Fruit fly (Drosophila melanogaster) whole organism, embryonic: ENCODE measurements around the gene CG16953.

ENCODE experiments used
- Awh ChIP-seq: fragments of 200-800 bp; sonication (Bioruptor generic); IDR thresholded peaks from 2 replicates; pipeline ENCODE4, ENCODE4 v1.3.6; 2022; ENCODE audit warnings: missing biosample characterization, missing genetic modification characterization
- Bteb2 ChIP-seq: fragments of 200-800 bp; sonication (Bioruptor generic); optimal IDR thresholded peaks from 2 replicates; lab custom pipeline; 2016; ENCODE audit warnings: missing biosample characterization, missing genetic modification characterization
- CG10431 ChIP-seq: fragments of 200-800 bp; sonication (Bioruptor generic); optimal IDR thresholded peaks from 3 replicates; lab custom pipeline; 2018; ENCODE audit warnings: missing biosample characterization, mild to moderate bottlenecking, missing genetic modification characterization
- CG10462 ChIP-seq: fragments of 200-800 bp; sonication (Bioruptor generic); optimal IDR thresholded peaks from 2 replicates; lab custom pipeline; 2016; ENCODE audit warnings: missing biosample characterization, missing genetic modification characterization
- CG12659 ChIP-seq: fragments of 200-800 bp; sonication (Bioruptor generic); optimal IDR thresholded peaks from 3 replicates; lab custom pipeline; 2017; ENCODE audit warnings: mild to moderate bottlenecking, missing biosample characterization, missing genetic modification reagents, missing genetic modification characterization
- CG12942 ChIP-seq: fragments of 200-800 bp; sonication (Bioruptor generic); optimal IDR thresholded peaks from 3 replicates; lab custom pipeline; 2016; ENCODE audit warnings: missing biosample characterization, missing genetic modification characterization
- CG15011 ChIP-seq: fragments of 200-800 bp; sonication (Bioruptor generic); optimal IDR thresholded peaks from 3 replicates; lab custom pipeline; 2018; ENCODE audit warnings: missing biosample characterization, mild to moderate bottlenecking, missing genetic modification characterization
- CG15696 ChIP-seq: fragments of 200-800 bp; sonication (Bioruptor generic); optimal IDR thresholded peaks from 2 replicates; lab custom pipeline; 2019; ENCODE audit warnings: missing biosample characterization, mild to moderate bottlenecking, missing genetic modification characterization, moderate library complexity
- CG16779 ChIP-seq: fragments of 200-800 bp; sonication (Bioruptor generic); IDR thresholded peaks from 2 replicates; pipeline ENCODE4 v1.3.6; 2022; ENCODE audit warnings: missing biosample characterization, missing genetic modification characterization
- CG18476 ChIP-seq: fragments of 200-800 bp; sonication (Bioruptor generic); optimal IDR thresholded peaks from 2 replicates; lab custom pipeline; 2016; ENCODE audit warnings: missing biosample characterization, mild to moderate bottlenecking, missing genetic modification characterization
- CG32532 ChIP-seq: fragments of 200-800 bp; sonication (Bioruptor generic); IDR thresholded peaks from 2 replicates; pipeline ENCODE4 v1.3.6; 2022; ENCODE audit warnings: missing biosample characterization, missing genetic modification characterization
- CG4820 ChIP-seq: fragments of 200-800 bp; sonication (Bioruptor generic); optimal IDR thresholded peaks from 3 replicates; lab custom pipeline; 2016; ENCODE audit warnings: missing biosample characterization, missing genetic modification characterization
- CG6272 ChIP-seq: fragments of 200-800 bp; sonication (Bioruptor generic); IDR thresholded peaks from 2 replicates; pipeline ENCODE4 v1.3.6; 2022; ENCODE audit warnings: missing biosample characterization, missing genetic modification characterization
- CG7556 ChIP-seq: fragments of 200-800 bp; sonication (Bioruptor generic); optimal IDR thresholded peaks from 2 replicates; lab custom pipeline; 2017; ENCODE audit warnings: missing biosample characterization, mild to moderate bottlenecking, missing genetic modification characterization
- CG8388 ChIP-seq: fragments of 200-800 bp; sonication (Bioruptor generic); optimal IDR thresholded peaks from 2 replicates; lab custom pipeline; 2019; ENCODE audit warnings: missing biosample characterization, mild to moderate bottlenecking, missing genetic modification characterization, moderate library complexity
- CG9215 ChIP-seq: fragments of 200-800 bp; sonication (Bioruptor generic); IDR thresholded peaks from 2 replicates; pipeline ENCODE4 v1.3.6; 2022; ENCODE audit warnings: missing biosample characterization, missing genetic modification characterization
- CkIIα-i1 ChIP-seq: fragments of 200-800 bp; sonication (Bioruptor generic); IDR thresholded peaks from 2 replicates; pipeline ENCODE4 v1.3.6; 2022; ENCODE audit warnings: missing biosample characterization, missing genetic modification characterization
- CrebB ChIP-seq: fragments of 200-800 bp; sonication (Bioruptor generic); optimal IDR thresholded peaks from 3 replicates; lab custom pipeline; 2018; ENCODE audit warnings: missing biosample characterization, mild to moderate bottlenecking, missing genetic modification characterization
- D19A ChIP-seq: fragments of 200-800 bp; optimal IDR thresholded peaks from 3 replicates; lab custom pipeline; 2019; ENCODE audit warnings: missing biosample characterization, mild to moderate bottlenecking, missing genetic modification characterization, moderate library complexity
- D19B ChIP-seq: fragments of 200-800 bp; sonication (Bioruptor generic); optimal IDR thresholded peaks from 2 replicates; lab custom pipeline; 2017; ENCODE audit warnings: missing biosample characterization, mild to moderate bottlenecking, missing genetic modification characterization
- Deaf1 ChIP-seq: fragments of 200-800 bp; optimal IDR thresholded peaks from 3 replicates; lab custom pipeline; 2019; ENCODE audit warnings: missing biosample characterization, mild to moderate bottlenecking, missing genetic modification characterization, moderate library complexity
- Drgx ChIP-seq: fragments of 200-800 bp; sonication (Bioruptor generic); IDR thresholded peaks from 2 replicates; pipeline ENCODE4 v1.3.6; 2022; ENCODE audit warnings: missing biosample characterization, missing genetic modification characterization
- E2f2 ChIP-seq: fragments of 200-800 bp; sonication (Bioruptor generic); IDR thresholded peaks from 2 replicates; pipeline ENCODE4 v1.3.6; 2022; ENCODE audit warnings: missing biosample characterization, missing genetic modification characterization
- H2.0 ChIP-seq: fragments of 200-800 bp; sonication (Bioruptor generic); IDR thresholded peaks from 2 replicates; pipeline ENCODE4 v1.3.6; 2022; ENCODE audit warnings: missing biosample characterization, missing genetic modification characterization
- Kr ChIP-seq: fragments of 200-800 bp; sonication (Bioruptor generic); optimal IDR thresholded peaks from 2 replicates; lab custom pipeline; 2017; ENCODE audit warnings: missing biosample characterization, mild to moderate bottlenecking, missing genetic modification characterization
- Lhr ChIP-seq: fragments of 200-800 bp; sonication (Bioruptor generic); optimal IDR thresholded peaks from 3 replicates; lab custom pipeline; 2017; ENCODE audit warnings: mild to moderate bottlenecking, missing biosample characterization, missing genetic modification reagents, missing genetic modification characterization
- NK7.1 ChIP-seq: fragments of 200-800 bp; sonication (Bioruptor generic); optimal IDR thresholded peaks from 3 replicates; lab custom pipeline; 2016; ENCODE audit warnings: missing biosample characterization, missing genetic modification characterization
- Opbp ChIP-seq: fragments of 200-800 bp; sonication (Bioruptor generic); IDR thresholded peaks from 3 replicates; pipeline ENCODE4 v1.3.6; 2022; ENCODE audit warnings: missing biosample characterization, missing genetic modification characterization; ENCODE audit not compliant: partially characterized antibody
- Optix ChIP-seq: fragments of 200-800 bp; sonication (Bioruptor generic); IDR thresholded peaks from 3 replicates; pipeline ENCODE4 v1.3.6; 2022; ENCODE audit warnings: missing biosample characterization, missing genetic modification characterization
- Sin3A ChIP-seq: fragments of >200 bp; optimal IDR thresholded peaks from 2 replicates; lab custom pipeline; 2018
- Sox102F ChIP-seq: fragments of 200-800 bp; sonication (Bioruptor generic); optimal IDR thresholded peaks from 2 replicates; lab custom pipeline; 2018; ENCODE audit warnings: missing biosample characterization, mild to moderate bottlenecking, missing genetic modification characterization, moderate library complexity
- Ssrp ChIP-seq: fragments of 200-800 bp; sonication (Bioruptor generic); optimal IDR thresholded peaks from 2 replicates; lab custom pipeline; 2018; ENCODE audit warnings: missing biosample characterization, mild to moderate bottlenecking, missing genetic modification characterization, moderate library complexity
- Trl ChIP-seq, 3 experiments: fragments of >200 bp in 2 of 3; fragments of 200-800 bp in 1 of 3; sonication (Bioruptor generic) in 1 of 3; optimal IDR thresholded peaks; 2 replicates in 1 of 3; 3 replicates in 2 of 3; lab custom pipeline; 2016 to 2017; ENCODE audit warnings: missing biosample characterization in 1 of 3, missing genetic modification characterization in 1 of 3
- ap ChIP-seq: fragments of 200-800 bp; sonication (Bioruptor generic); IDR thresholded peaks from 2 replicates; pipeline ENCODE4 v1.3.6; 2022; ENCODE audit warnings: missing biosample characterization, missing genetic modification characterization
- bcd ChIP-seq: fragments of 200-800 bp; sonication (Bioruptor generic); optimal IDR thresholded peaks from 2 replicates; lab custom pipeline; 2017; ENCODE audit warnings: missing biosample characterization, mild to moderate bottlenecking, missing genetic modification characterization
- btn ChIP-seq: fragments of 200-800 bp; sonication (Bioruptor generic); optimal IDR thresholded peaks from 2 replicates; lab custom pipeline; 2016; ENCODE audit warnings: missing biosample characterization, missing genetic modification characterization
- corto ChIP-seq: fragments of 200-800 bp; sonication (Bioruptor generic); optimal IDR thresholded peaks from 2 replicates; lab custom pipeline; 2016; ENCODE audit warnings: missing biosample characterization, mild to moderate bottlenecking, missing genetic modification characterization, moderate library complexity
- inv ChIP-seq: fragments of 200-800 bp; sonication (Bioruptor generic); IDR thresholded peaks from 2 replicates; pipeline ENCODE4 v1.3.6; 2022; ENCODE audit warnings: missing biosample characterization, missing genetic modification characterization; ENCODE audit not compliant: partially characterized antibody
- mld ChIP-seq: fragments of 200-800 bp; sonication (Bioruptor generic); IDR thresholded peaks from 3 replicates; pipeline ENCODE4 v1.3.6; 2022; ENCODE audit warnings: missing biosample characterization, missing genetic modification characterization; ENCODE audit not compliant: partially characterized antibody
- nerfin-2 ChIP-seq: fragments of 200-800 bp; sonication (Bioruptor generic); IDR thresholded peaks from 2 replicates; pipeline ENCODE4 v1.3.6; 2022; ENCODE audit warnings: missing biosample characterization, missing genetic modification characterization; ENCODE audit not compliant: partially characterized antibody
- repo ChIP-seq: fragments of 200-800 bp; sonication (Bioruptor generic); optimal IDR thresholded peaks from 2 replicates; lab custom pipeline; 2016; ENCODE audit warnings: missing biosample characterization, missing genetic modification characterization
- ro ChIP-seq: fragments of 200-800 bp; sonication (Bioruptor generic); IDR thresholded peaks from 2 replicates; pipeline ENCODE4 v1.3.6; 2022; ENCODE audit warnings: missing biosample characterization, missing genetic modification characterization
- sisA ChIP-seq: fragments of 200-800 bp; sonication (Bioruptor generic); IDR thresholded peaks from 2 replicates; pipeline ENCODE4 v1.3.6; 2022; ENCODE audit warnings: missing biosample characterization, missing genetic modification characterization
- toy ChIP-seq: fragments of 200-800 bp; sonication (Bioruptor generic); IDR thresholded peaks from 2 replicates; pipeline ENCODE4 v1.3.6; 2022; ENCODE audit warnings: missing biosample characterization, missing genetic modification characterization
- trem ChIP-seq: fragments of 200-800 bp; optimal IDR thresholded peaks from 3 replicates; lab custom pipeline; 2019; ENCODE audit warnings: missing biosample characterization, mild to moderate bottlenecking, missing genetic modification characterization, moderate library complexity
- unc-4 ChIP-seq: fragments of 200-800 bp; sonication (Bioruptor generic); IDR thresholded peaks from 2 replicates; pipeline ENCODE4 v1.3.6; 2022; ENCODE audit warnings: missing biosample characterization, missing genetic modification characterization; ENCODE audit not compliant: partially characterized antibody
- wor ChIP-seq: fragments of 200-800 bp; sonication (Bioruptor generic); IDR thresholded peaks from 2 replicates; pipeline ENCODE4 v1.3.6; 2022; ENCODE audit warnings: missing biosample characterization, missing genetic modification characterization
- zfh1 ChIP-seq: fragments of 200-800 bp; sonication (Bioruptor generic); IDR thresholded peaks from 3 replicates; pipeline ENCODE4 v1.3.6; 2022; ENCODE audit warnings: missing biosample characterization, missing genetic modification characterization

CG16953 gene

dm6 chr3R:20594194-20595144 lies 8.8 kb upstream of the CG16953 start (continued):
- peak; percentile 88 for TF ChIP-seq bcd
- TF ChIP-seq CG12942 (GFP tag; lab: Kevin White, UChicago): peak; percentile 62
- TF ChIP-seq Sox102F (GFP tag; lab: Kevin White, UChicago): peak; percentile 93
- peak; percentile 81 for TF ChIP-seq CG12659
- TF ChIP-seq CG15696 (tag; lab: Kevin White, UChicago): peak; percentile 96
- TF ChIP-seq Deaf1: peak; percentile 75
- TF ChIP-seq corto: no peak
- no peak for TF ChIP-seq Opbp
- TF ChIP-seq D19A: peak; percentile 93
- TF ChIP-seq repo (GFP tag; lab: Kevin White, UChicago): no peak
- TF ChIP-seq CG32532 (GFP tag; lab: Robert Waterston, UW): peak; percentile 77
- TF ChIP-seq trem (tag; lab: Kevin White, UChicago): peak; percentile 90
- peak; percentile 62 for TF ChIP-seq Lhr
- TF ChIP-seq CG16779 (GFP tag; lab: Robert Waterston, UW): no peak
- TF ChIP-seq CG10431 (GFP tag; lab: Kevin White, UChicago): peak; percentile 74
- peak; percentile 75 for TF ChIP-seq sisA (GFP tag; lab: Robert Waterston, UW)
- TF ChIP-seq Bteb2 (GFP tag; lab: Kevin White, UChicago): no peak
- peak; percentile 66 for TF ChIP-seq CG9215
- TF ChIP-seq btn: no peak
- no peak for TF ChIP-seq D19B (GFP tag; lab: Kevin White, UChicago)
- peak; percentile 52; the same call in 1 of the 3 replicates for TF ChIP-seq Optix (GFP tag; lab: Robert Waterston, UW)
- TF ChIP-seq CG8388 (GFP tag; lab: Kevin White, UChicago): peak; percentile 96
- peak in 1 of 2 experiments; percentile 74 for TF ChIP-seq Trl (optimal IDR thresholded peaks at IDR 0.05; lab: Kevin White, UChicago)
- no peak for TF ChIP-seq Trl (GFP tag; optimal IDR thresholded peaks at IDR 0.05; lab: Kevin White, UChicago)
- no peak for TF ChIP-seq inv (GFP tag; lab: Robert Waterston, UW)
- peak; percentile 76 for TF ChIP-seq CG10462
- TF ChIP-seq nerfin-2 (GFP tag; lab: Robert Waterston, UW): no peak
- TF ChIP-seq H2.0 (GFP tag; lab: Robert Waterston, UW): peak; percentile 54
- TF ChIP-seq CG4820: peak; percentile 86
- peak; percentile 72 for TF ChIP-seq CG15011
- peak; percentile 93 for TF ChIP-seq Kr
- TF ChIP-seq CG6272: peak; percentile 63
- TF ChIP-seq CG7556 (GFP tag; lab: Kevin White, UChicago): peak; percentile 95
- TF ChIP-seq E2f2 (GFP tag; lab: Robert Waterston, UW): peak; percentile 53; the same call in 1 of the 2 replicates
- peak; percentile 55; the same call in 1 of the 2 replicates for TF ChIP-seq toy (GFP tag; lab: Robert Waterston, UW)
- TF ChIP-seq CrebB: no peak
- peak; percentile 72 for TF ChIP-seq Awh (GFP tag; lab: Robert Waterston, UW)
- TF ChIP-seq zfh1: peak; percentile 80
- TF ChIP-seq unc-4 (GFP tag; lab: Robert Waterston, UW): no peak
- TF ChIP-seq CG18476 (GFP tag; lab: Kevin White, UChicago): peak; percentile 81
- no peak for TF ChIP-seq NK7.1 (GFP tag; lab: Kevin White, UChicago)
- TF ChIP-seq CkIIα-i1 (GFP tag; lab: Robert Waterston, UW): no peak
- peak; percentile 64 for TF ChIP-seq ap (GFP tag; lab: Robert Waterston, UW)
- peak; percentile 82 for TF ChIP-seq Drgx (GFP tag; lab: Robert Waterston, UW)
- no peak for TF ChIP-seq mld
- peak; percentile 86 for TF ChIP-seq wor
- TF ChIP-seq Ssrp (tag; lab: Kevin White, UChicago): peak; percentile 96
- peak; percentile 42; the same call in 1 of the 2 replicates for TF ChIP-seq ro (GFP tag; lab: Robert Waterston, UW)
- no peak for TF ChIP-seq Sin3A (lab: Kevin White, UChicago)
